Fruit fly (Drosophila melanogaster): Measurements from ENCODE around the gene CG18284.

DNA sequence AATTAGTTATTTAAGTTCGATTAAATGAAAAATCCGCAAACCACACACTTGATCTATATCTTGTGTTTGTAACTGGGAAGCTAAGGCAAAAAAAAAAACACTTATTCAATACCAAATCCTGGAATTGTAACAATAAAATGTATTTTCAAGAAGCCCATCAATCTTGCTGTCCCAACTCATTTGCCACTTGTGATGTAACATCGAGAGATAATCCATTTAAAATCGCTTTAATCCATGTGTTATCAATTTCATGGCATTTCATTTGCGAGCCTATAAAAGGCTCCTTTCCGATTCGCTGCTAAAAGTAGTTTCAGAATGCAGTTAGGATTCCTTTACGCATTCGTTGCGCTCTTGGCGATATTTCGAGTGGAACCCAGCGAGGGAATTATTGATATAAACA is 4.1 kb upstream of the CG18284 start, which contains the start of gene CG31872:
- TF ChIP-seq CG5204 (GFP tag; optimal IDR thresholded peaks at IDR 0.05) (no peak), tj (GFP tag; optimal IDR thresholded peaks at IDR 0.05) (no peak), bab1 (GFP tag; optimal IDR thresholded peaks at IDR 0.05) (no peak), Crg-1 (GFP tag; optimal IDR thresholded peaks at IDR 0.05) (no peak), toe (GFP tag; optimal IDR thresholded peaks at IDR 0.05) (no peak), kay (GFP tag; ENCODE audit: borderline replicate concordance) (no peak), Mnt (GFP tag; optimal IDR thresholded peaks at IDR 0.05) (no peak)
